Worm (Caenorhabditis elegans): ENCODE measurements around the gene acs-20.
A peak's percentile ranks its signal among the peaks of the same experiment; 100 is the strongest.

ce11 chrIV:12364964-12365363 lies 33.5 kb downstream of the acs-20 start:
- TF ChIP-seq F52B5.7 (tag; optimal IDR thresholded peaks at IDR 0.05) (no peak), egl-44 (GFP tag; IDR thresholded peaks at IDR 0.05) (no peak), atf-7 (tag; optimal IDR thresholded peaks at IDR 0.05) (no peak), tbx-9 (tag; optimal IDR thresholded peaks at IDR 0.05; ENCODE audit: borderline replicate concordance) (no peak), lir-1 (GFP tag; conservative IDR thresholded peaks at IDR 0.05) (no peak), ztf-3 (GFP tag; optimal IDR thresholded peaks at IDR 0.05) (no peak), hlh-26 (GFP tag; conservative IDR thresholded peaks at IDR 0.05) (no peak), nhr-80 (tag; optimal IDR thresholded peaks at IDR 0.05) (no peak), ZK185.1 (tag; optimal IDR thresholded peaks at IDR 0.05; ENCODE audit: poor library complexity, severe bottlenecking) (no peak), lin-35 (GFP tag; optimal IDR thresholded peaks at IDR 0.05) (no peak), nfya-2 (GFP tag; IDR thresholded peaks at IDR 0.05) (no peak), cebp-1 (GFP tag; IDR thresholded peaks at IDR 0.05) (0 out of 2 replicates have a peak, but pooled peaks have one; percentile 22), cebp-1 (tag; optimal IDR thresholded peaks at IDR 0.05) (no peak), sdz-38 (tag; optimal IDR thresholded peaks at IDR 0.05) (no peak), F10E7.11 (tag; optimal IDR thresholded peaks at IDR 0.05) (no peak)
